Worm (Caenorhabditis elegans) whole organism, L1 larva: ENCODE data around the gene arrd-14.

Experiments used
- C04F5.9 ChIP-seq: sonication (generic microtip); optimal IDR thresholded peaks from 2 replicates; lab custom pipeline; 2016; ENCODE audit warnings: missing genetic modification characterization, missing compliant biosample characterization
- aha-1 ChIP-seq: fragments of 150-350 bp; optimal IDR thresholded peaks from 2 replicates; lab custom pipeline; 2014; ENCODE audit warnings: missing biosample characterization, missing genetic modification characterization
- dsc-1 ChIP-seq: sonication (generic microtip); optimal IDR thresholded peaks from 2 replicates; lab custom pipeline; 2016; ENCODE audit warnings: mild to moderate bottlenecking, missing genetic modification characterization, missing compliant biosample characterization
- jun-1 ChIP-seq: fragments of 150-350 bp; optimal IDR thresholded peaks from 2 replicates; lab custom pipeline; 2014; ENCODE audit warnings: missing biosample characterization, missing genetic modification reagents, missing genetic modification characterization
- lin-15B ChIP-seq: fragments of 150-350 bp; sonication (generic microtip); optimal IDR thresholded peaks from 3 replicates; lab custom pipeline; 2014; ENCODE audit warnings: missing biosample characterization, missing genetic modification characterization
- nhr-77 ChIP-seq: fragments of 150-350 bp; optimal IDR thresholded peaks from 2 replicates; lab custom pipeline; 2014; ENCODE audit warnings: missing biosample characterization, missing genetic modification characterization
- nhr-85 ChIP-seq: sonication (generic microtip); peaks from one replicate; lab custom pipeline; 2016; ENCODE audit warnings: missing genetic modification characterization, inconsistent platforms, missing compliant biosample characterization
- tlp-1 ChIP-seq: fragments of 150-350 bp; optimal IDR thresholded peaks from 2 replicates; lab custom pipeline; 2014; ENCODE audit warnings: missing biosample characterization, missing genetic modification characterization

DNA sequence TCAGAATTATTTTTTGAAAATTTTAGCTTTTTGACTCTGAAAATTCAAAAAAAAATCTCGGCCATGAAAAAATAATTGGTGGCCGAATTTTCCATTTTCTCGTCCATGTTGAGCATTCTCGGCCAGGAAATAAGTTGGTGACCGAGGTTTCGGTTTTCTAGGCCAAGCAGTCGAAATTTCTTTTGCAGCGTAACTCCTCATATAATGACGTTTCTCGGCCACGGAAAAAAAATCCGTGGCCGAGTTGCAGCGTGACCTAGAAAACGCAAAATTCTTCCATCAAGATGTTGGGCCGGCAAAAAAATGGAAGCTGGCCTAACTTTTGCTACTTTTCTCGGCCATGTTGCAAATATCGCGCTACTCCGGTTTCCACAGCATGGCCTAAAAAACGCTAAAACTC is 2.0 kb upstream of the arrd-14 start:
- TF ChIP-seq tlp-1 (tag; lab: Kevin White, UChicago) (no peak), aha-1 (no peak), lin-15B (tag; lab: Kevin White, UChicago) (no peak), jun-1 (no peak), C04F5.9 (tag; lab: Kevin White, UChicago) (no peak), dsc-1 (tag; lab: Kevin White, UChicago) (no peak), nhr-85 (tag; lab: Kevin White, UChicago) (no peak), nhr-77 (no peak)
